Worm (Caenorhabditis elegans) whole organism, early embryonic: Measurements from ENCODE around the gene egas-3.

Source experiments
- B0310.2 ChIP-seq: sonication (generic microtip); optimal IDR thresholded peaks from 2 replicates; lab custom pipeline; 2016; ENCODE audit warnings: mild to moderate bottlenecking, missing genetic modification characterization, missing compliant biosample characterization
- aly-1 ChIP-seq: sonication (generic microtip); optimal IDR thresholded peaks from 2 replicates; lab custom pipeline; 2016; ENCODE audit warnings: missing genetic modification characterization, missing compliant biosample characterization
- ama-1 ChIP-seq: fragments of 150-350 bp; optimal IDR thresholded peaks from 2 replicates; lab custom pipeline; 2014
- ceh-36 ChIP-seq: sonication (generic microtip); optimal IDR thresholded peaks from 2 replicates; lab custom pipeline; 2016; ENCODE audit warnings: missing genetic modification characterization, inconsistent platforms, missing compliant biosample characterization
- hmbx-1 ChIP-seq: sonication (generic microtip); optimal IDR thresholded peaks from 2 replicates; lab custom pipeline; 2016; ENCODE audit warnings: mild to moderate bottlenecking, missing genetic modification characterization, missing compliant biosample characterization
- hnd-1 ChIP-seq: sonication (generic microtip); optimal IDR thresholded peaks from 2 replicates; lab custom pipeline; 2016; ENCODE audit warnings: missing genetic modification characterization, missing compliant biosample characterization
- pes-1 ChIP-seq: fragments of 200-800 bp; sonication (Bioruptor generic); IDR thresholded peaks from 2 replicates; pipeline ENCODE4 v1.3.6; 2022; ENCODE audit warnings: missing genetic modification reagents, missing genetic modification characterization, missing compliant biosample characterization
- scrt-1 ChIP-seq: fragments of 200-800 bp; sonication (Bioruptor generic); IDR thresholded peaks from 2 replicates; pipeline ENCODE4 v1.3.6; 2022; ENCODE audit warnings: missing genetic modification characterization, missing compliant biosample characterization
- tra-4 ChIP-seq: sonication (generic microtip); optimal IDR thresholded peaks from 2 replicates; lab custom pipeline; 2017; ENCODE audit warnings: missing genetic modification characterization, missing compliant biosample characterization

ce11 chrV:18670017-18670416, 33.9 kb upstream of the egas-3 start, which contains the start of gene Y69H2.10:
- no peak for TF ChIP-seq pes-1 (GFP tag; lab: Robert Waterston, UW)
- no peak for TF ChIP-seq scrt-1 (GFP tag; lab: Robert Waterston, UW)
- TF ChIP-seq ceh-36 (tag; lab: Kevin White, UChicago), result no peak
- no peak for TF ChIP-seq B0310.2 (tag; lab: Kevin White, UChicago)
- TF ChIP-seq tra-4 (tag; lab: Kevin White, UChicago), result no peak
- no peak for TF ChIP-seq hnd-1 (tag; lab: Kevin White, UChicago)
- TF ChIP-seq ama-1 (lab: Kevin White, UChicago), result no peak
- TF ChIP-seq aly-1 (tag; lab: Kevin White, UChicago), result no peak
- TF ChIP-seq hmbx-1 (tag; lab: Kevin White, UChicago), result no peak
